Fruit fly (Drosophila melanogaster) whole organism, adult: ENCODE results near the gene Acp65Aa.

Experiments
- CG11617 ChIP-seq: fragments of 200-800 bp; sonication (Bioruptor generic); optimal IDR thresholded peaks from 2 replicates; lab custom pipeline; 2017; ENCODE audit warnings: mild to moderate bottlenecking, missing biosample characterization, missing genetic modification reagents, missing genetic modification characterization
- CG12768 ChIP-seq: fragments of 200-800 bp; sonication (Bioruptor generic); optimal IDR thresholded peaks from 2 replicates; lab custom pipeline; 2017; ENCODE audit warnings: missing biosample characterization, missing genetic modification characterization, mild to moderate bottlenecking, moderate library complexity, missing genetic modification reagents
- CG14711 ChIP-seq: fragments of 200-800 bp; sonication (Bioruptor generic); optimal IDR thresholded peaks from 2 replicates; lab custom pipeline; 2018; ENCODE audit warnings: missing biosample characterization, mild to moderate bottlenecking, missing genetic modification characterization, moderate library complexity
- CG1620 ChIP-seq: fragments of 200-800 bp; sonication (Bioruptor generic); optimal IDR thresholded peaks from 2 replicates; lab custom pipeline; 2016; ENCODE audit warnings: missing biosample characterization, missing genetic modification characterization
- CG33017 ChIP-seq: fragments of 200-800 bp; sonication (Bioruptor generic); optimal IDR thresholded peaks from 2 replicates; lab custom pipeline; 2018; ENCODE audit warnings: missing biosample characterization, mild to moderate bottlenecking, missing genetic modification characterization, moderate library complexity
- CG5204 ChIP-seq: fragments of 200-800 bp; sonication (Bioruptor generic); optimal IDR thresholded peaks from 2 replicates; lab custom pipeline; 2016; ENCODE audit warnings: missing biosample characterization, missing genetic modification characterization
- CG7045 ChIP-seq: fragments of 200-800 bp; sonication (Bioruptor generic); optimal IDR thresholded peaks from 2 replicates; lab custom pipeline; 2017; ENCODE audit warnings: missing biosample characterization, mild to moderate bottlenecking, missing genetic modification characterization
- CG7101 ChIP-seq: fragments of 200-800 bp; sonication (Bioruptor generic); optimal IDR thresholded peaks from 2 replicates; lab custom pipeline; 2018; ENCODE audit warnings: missing biosample characterization, mild to moderate bottlenecking, missing genetic modification characterization, moderate library complexity
- Clk ChIP-seq: fragments of 200-800 bp; sonication (Bioruptor generic); optimal IDR thresholded peaks from 2 replicates; lab custom pipeline; 2017; ENCODE audit warnings: missing biosample characterization, missing genetic modification characterization
- Crg-1 ChIP-seq: fragments of 200-800 bp; sonication (Bioruptor generic); optimal IDR thresholded peaks from 2 replicates; lab custom pipeline; 2016; ENCODE audit warnings: missing biosample characterization, missing genetic modification characterization
- Hr96 ChIP-seq: fragments of 200-800 bp; sonication (Bioruptor generic); optimal IDR thresholded peaks from 2 replicates; lab custom pipeline; 2016; ENCODE audit warnings: missing biosample characterization, missing genetic modification characterization
- Mnt ChIP-seq: fragments of 200-800 bp; sonication (Bioruptor generic); optimal IDR thresholded peaks from 2 replicates; lab custom pipeline; 2016; ENCODE audit warnings: missing biosample characterization, mild to moderate bottlenecking, missing genetic modification characterization
- bab1 ChIP-seq: fragments of 200-800 bp; sonication (Bioruptor generic); optimal IDR thresholded peaks from 3 replicates; lab custom pipeline; 2019; ENCODE audit warnings: missing biosample characterization, mild to moderate bottlenecking, missing genetic modification characterization, moderate library complexity
- cic ChIP-seq: fragments of 200-800 bp; sonication (Bioruptor generic); optimal IDR thresholded peaks from 2 replicates; lab custom pipeline; 2017; ENCODE audit warnings: missing biosample characterization, mild to moderate bottlenecking, missing genetic modification characterization, moderate library complexity
- cnc ChIP-seq, 2 experiments: fragments of >200 bp; optimal IDR thresholded peaks; 2 replicates each; lab custom pipeline; 2017
- kay ChIP-seq: fragments of 200-800 bp; sonication (Bioruptor generic); peaks from one replicate; lab custom pipeline; 2016; ENCODE audit warnings: missing biosample characterization, missing genetic modification characterization, borderline replicate concordance
- ovo ChIP-seq: fragments of 200-800 bp; sonication (Bioruptor generic); optimal IDR thresholded peaks from 2 replicates; lab custom pipeline; 2016; ENCODE audit warnings: missing biosample characterization, missing genetic modification characterization
- pad ChIP-seq: fragments of 200-800 bp; sonication (Bioruptor generic); optimal IDR thresholded peaks from 3 replicates; lab custom pipeline; 2017; ENCODE audit warnings: missing biosample characterization, missing genetic modification characterization, mild to moderate bottlenecking, moderate library complexity, missing genetic modification reagents
- tj ChIP-seq: fragments of 200-800 bp; sonication (Bioruptor generic); optimal IDR thresholded peaks from 3 replicates; lab custom pipeline; 2017; ENCODE audit warnings: missing biosample characterization, mild to moderate bottlenecking, missing genetic modification characterization, moderate library complexity
- toe ChIP-seq: fragments of 200-800 bp; sonication (Bioruptor generic); optimal IDR thresholded peaks from 2 replicates; lab custom pipeline; 2016; ENCODE audit warnings: missing biosample characterization, missing genetic modification characterization

The Acp65Aa gene

dm6 chr3L:6162483-6163128, 10.1 kb upstream of the Acp65Aa start, which contains the start of gene Prdm13:
Gene Prdm13, plus strand, starts transcription at chr3L:6163127.
- no peak for TF ChIP-seq CG12768 (GFP tag; lab: Kevin White, UChicago)
- no peak for TF ChIP-seq CG11617 (GFP tag; lab: Kevin White, UChicago)
- no peak for TF ChIP-seq kay (GFP tag; lab: Kevin White, UChicago)
- no peak for TF ChIP-seq CG5204 (GFP tag; lab: Kevin White, UChicago)
- TF ChIP-seq Clk (GFP tag; lab: Kevin White, UChicago) = no peak
- TF ChIP-seq Hr96 (GFP tag; lab: Kevin White, UChicago) = no peak
- TF ChIP-seq Crg-1 (GFP tag; lab: Kevin White, UChicago) = no peak
- TF ChIP-seq toe (GFP tag; lab: Kevin White, UChicago) = no peak
- TF ChIP-seq pad (GFP tag; lab: Kevin White, UChicago) = no peak
- no peak for TF ChIP-seq CG7045 (GFP tag; lab: Kevin White, UChicago)

dm6 chr3L:6161997-6162396, 9.5 kb upstream of the Acp65Aa start:
- TF ChIP-seq Crg-1 (GFP tag; lab: Kevin White, UChicago) = no peak
- no peak for TF ChIP-seq pad (GFP tag; lab: Kevin White, UChicago)
- no peak for TF ChIP-seq Clk (GFP tag; lab: Kevin White, UChicago)

dm6 chr3L:6160514-6160913, 8.0 kb upstream of the Acp65Aa start, which contains the start of gene Cpr65Az:
Gene Cpr65Az, plus strand, starts transcription at chr3L:6160814.
- TF ChIP-seq Crg-1 (GFP tag; lab: Kevin White, UChicago) (no peak), ovo (GFP tag; lab: Kevin White, UChicago) (no peak), Mnt (GFP tag; lab: Kevin White, UChicago) (no peak), cic (no peak), CG12768 (GFP tag; lab: Kevin White, UChicago) (no peak), pad (GFP tag; lab: Kevin White, UChicago) (no peak), bab1 (no peak), CG7045 (GFP tag; lab: Kevin White, UChicago) (no peak), Clk (GFP tag; lab: Kevin White, UChicago) (no peak), CG14711 (tag; lab: Kevin White, UChicago) (no peak), CG5204 (GFP tag; lab: Kevin White, UChicago) (no peak)

- TF ChIP-seq CG12768 (GFP tag; lab: Kevin White, UChicago) (no peak), Clk (GFP tag; lab: Kevin White, UChicago) (no peak), CG14711 (tag; lab: Kevin White, UChicago) (no peak), CG7101 (tag; lab: Kevin White, UChicago) (no peak), ovo (GFP tag; lab: Kevin White, UChicago) (no peak), bab1 (no peak), kay (GFP tag; lab: Kevin White, UChicago) (no peak), cic (no peak), CG11617 (GFP tag; lab: Kevin White, UChicago) (no peak), cnc (optimal IDR thresholded peaks at IDR 0.05; lab: Kevin White, UChicago) (no peak), CG5204 (GFP tag; lab: Kevin White, UChicago) (no peak), CG33017 (tag; lab: Kevin White, UChicago) (no peak)
Observed at dm6 chr3L:6159863-6160262, 7.3 kb upstream of the Acp65Aa start.

- no peak for TF ChIP-seq cic
- no peak for TF ChIP-seq pad (GFP tag; lab: Kevin White, UChicago)
- TF ChIP-seq CG1620 (GFP tag; lab: Kevin White, UChicago) = no peak
- TF ChIP-seq CG11617 (GFP tag; lab: Kevin White, UChicago) = no peak
- no peak for TF ChIP-seq CG5204 (GFP tag; lab: Kevin White, UChicago)
- TF ChIP-seq kay (GFP tag; lab: Kevin White, UChicago) = no peak
- TF ChIP-seq Mnt (GFP tag; lab: Kevin White, UChicago) = no peak
- TF ChIP-seq tj = no peak
- no peak for TF ChIP-seq CG33017 (tag; lab: Kevin White, UChicago)
- TF ChIP-seq CG14711 (tag; lab: Kevin White, UChicago) = no peak
- TF ChIP-seq CG7045 (GFP tag; lab: Kevin White, UChicago) = no peak
- no peak for TF ChIP-seq CG7101 (tag; lab: Kevin White, UChicago)
- no peak for TF ChIP-seq toe (GFP tag; lab: Kevin White, UChicago)
- TF ChIP-seq Clk (GFP tag; lab: Kevin White, UChicago) = no peak
- no peak for TF ChIP-seq cnc (optimal IDR thresholded peaks at IDR 0.05; lab: Kevin White, UChicago)
- no peak for TF ChIP-seq Crg-1 (GFP tag; lab: Kevin White, UChicago)
- no peak for TF ChIP-seq bab1
- TF ChIP-seq Hr96 (GFP tag; lab: Kevin White, UChicago) = no peak
Observed at dm6 chr3L:6158530-6158929, 6.0 kb upstream of the Acp65Aa start, which contains the start of gene Cpr65Ay. Gene Cpr65Ay, minus strand, starts transcription at chr3L:6158630.

dm6 chr3L:6157327-6158032, 4.9 kb upstream of the Acp65Aa start, which contains the start of gene CG13297:
Gene CG13297, minus strand, starts transcription at chr3L:6157377.
- TF ChIP-seq CG11617 (GFP tag; lab: Kevin White, UChicago) = no peak
- TF ChIP-seq CG1620 (GFP tag; lab: Kevin White, UChicago) = no peak
- no peak for TF ChIP-seq cic
- no peak for TF ChIP-seq tj
- TF ChIP-seq CG33017 (tag; lab: Kevin White, UChicago) = no peak
